Fruit fly (Drosophila melanogaster) whole organism, embryonic: ENCODE results near the gene mthl11.

Experiments
- B-H1 ChIP-seq: fragments of 200-800 bp; sonication (Bioruptor generic); IDR thresholded peaks from 3 replicates; pipeline ENCODE4 v1.3.6; 2022; ENCODE audit warnings: missing biosample characterization, missing genetic modification characterization
- CG1024 ChIP-seq: fragments of 200-800 bp; sonication (Bioruptor generic); IDR thresholded peaks from 2 replicates; pipeline ENCODE4 v1.3.6; 2022; ENCODE audit warnings: missing biosample characterization, missing genetic modification characterization
- CG11560 ChIP-seq: fragments of 200-800 bp; sonication (Bioruptor generic); IDR thresholded peaks from 3 replicates; pipeline ENCODE4 v1.3.6; 2022; ENCODE audit warnings: missing biosample characterization, missing genetic modification characterization
- CG11723 ChIP-seq: fragments of 200-800 bp; sonication (Bioruptor generic); optimal IDR thresholded peaks from 2 replicates; lab custom pipeline; 2017; ENCODE audit warnings: missing biosample characterization, mild to moderate bottlenecking, missing genetic modification characterization
- CG12299 ChIP-seq: fragments of 200-800 bp; sonication (Bioruptor generic); optimal IDR thresholded peaks from 2 replicates; lab custom pipeline; 2018; ENCODE audit warnings: missing biosample characterization, mild to moderate bottlenecking, missing genetic modification characterization
- CG1233 ChIP-seq: fragments of 200-800 bp; sonication (Bioruptor generic); optimal IDR thresholded peaks from 4 replicates; lab custom pipeline; 2018; ENCODE audit warnings: missing biosample characterization, mild to moderate bottlenecking, missing genetic modification characterization
- CG12659 ChIP-seq: fragments of 200-800 bp; sonication (Bioruptor generic); optimal IDR thresholded peaks from 3 replicates; lab custom pipeline; 2017; ENCODE audit warnings: mild to moderate bottlenecking, missing biosample characterization, missing genetic modification reagents, missing genetic modification characterization
- CG13775 ChIP-seq: fragments of 200-800 bp; sonication (Bioruptor generic); optimal IDR thresholded peaks from 3 replicates; lab custom pipeline; 2017; ENCODE audit warnings: missing biosample characterization, mild to moderate bottlenecking, missing genetic modification characterization
- CG14667 ChIP-seq: fragments of 200-800 bp; sonication (Bioruptor generic); IDR thresholded peaks from 2 replicates; pipeline ENCODE4 v1.3.6; 2022; ENCODE audit warnings: missing biosample characterization, missing genetic modification characterization
- CG14710 ChIP-seq: fragments of 200-800 bp; sonication (Bioruptor generic); optimal IDR thresholded peaks from 3 replicates; lab custom pipeline; 2019; ENCODE audit warnings: missing biosample characterization, mild to moderate bottlenecking, missing genetic modification characterization, moderate library complexity
- CG1602 ChIP-seq: fragments of 200-800 bp; sonication (Bioruptor generic); optimal IDR thresholded peaks from 3 replicates; lab custom pipeline; 2016; ENCODE audit warnings: missing biosample characterization, missing genetic modification characterization
- CG18011 ChIP-seq: fragments of 200-800 bp; sonication (Bioruptor generic); optimal IDR thresholded peaks from 2 replicates; lab custom pipeline; 2017; ENCODE audit warnings: missing biosample characterization, missing genetic modification characterization, mild to moderate bottlenecking, moderate library complexity, missing genotype
- CG2875 ChIP-seq: fragments of 200-800 bp; sonication (Bioruptor generic); optimal IDR thresholded peaks from 2 replicates; lab custom pipeline; 2017; ENCODE audit warnings: missing biosample characterization, mild to moderate bottlenecking, missing genetic modification characterization, missing genetic modification reagents
- CG30431 ChIP-seq: fragments of 200-800 bp; sonication (Bioruptor generic); optimal IDR thresholded peaks from 2 replicates; lab custom pipeline; 2017; ENCODE audit warnings: missing biosample characterization, missing genetic modification characterization
- CG4854 ChIP-seq: fragments of 200-800 bp; sonication (Bioruptor generic); optimal IDR thresholded peaks from 2 replicates; lab custom pipeline; 2016; ENCODE audit warnings: missing biosample characterization, missing genetic modification characterization, inconsistent platforms
- CG6683 ChIP-seq: fragments of 200-800 bp; sonication (Bioruptor generic); optimal IDR thresholded peaks from 2 replicates; lab custom pipeline; 2017; ENCODE audit warnings: missing biosample characterization, mild to moderate bottlenecking, missing genetic modification characterization, missing genetic modification reagents
- CG8089 ChIP-seq: fragments of 200-800 bp; sonication (Bioruptor generic); optimal IDR thresholded peaks from 3 replicates; lab custom pipeline; 2016; ENCODE audit warnings: missing biosample characterization, missing genetic modification characterization
- CG8478 ChIP-seq: fragments of >200 bp; optimal IDR thresholded peaks from 2 replicates; lab custom pipeline; 2018
- CG9932 ChIP-seq: fragments of 200-800 bp; sonication (Bioruptor generic); IDR thresholded peaks from 2 replicates; pipeline ENCODE4 v1.3.6; 2022; ENCODE audit warnings: missing biosample characterization, missing genetic modification characterization
- Dbx ChIP-seq: fragments of 200-800 bp; sonication (Bioruptor generic); IDR thresholded peaks from 3 replicates; pipeline ENCODE4 v1.3.6; 2022; ENCODE audit warnings: missing biosample characterization, missing genetic modification characterization
- Deaf1 ChIP-seq: fragments of 200-800 bp; optimal IDR thresholded peaks from 3 replicates; lab custom pipeline; 2019; ENCODE audit warnings: missing biosample characterization, mild to moderate bottlenecking, missing genetic modification characterization, moderate library complexity
- Fer1 ChIP-seq: fragments of 200-800 bp; sonication (Bioruptor generic); optimal IDR thresholded peaks from 2 replicates; lab custom pipeline; 2017; ENCODE audit warnings: missing biosample characterization, mild to moderate bottlenecking, missing genetic modification characterization
- Hr39 ChIP-seq: fragments of >200 bp; optimal IDR thresholded peaks from 2 replicates; lab custom pipeline; 2017
- Lhr ChIP-seq: fragments of 200-800 bp; sonication (Bioruptor generic); optimal IDR thresholded peaks from 3 replicates; lab custom pipeline; 2017; ENCODE audit warnings: mild to moderate bottlenecking, missing biosample characterization, missing genetic modification reagents, missing genetic modification characterization
- MESR4 ChIP-seq: fragments of 200-800 bp; sonication (Bioruptor generic); optimal IDR thresholded peaks from 2 replicates; lab custom pipeline; 2018; ENCODE audit warnings: missing biosample characterization, mild to moderate bottlenecking, missing genetic modification characterization, moderate library complexity
- NFAT ChIP-seq: fragments of 200-800 bp; sonication (Bioruptor generic); IDR thresholded peaks from 2 replicates; pipeline ENCODE4 v1.3.6; 2022; ENCODE audit warnings: missing biosample characterization, missing genetic modification characterization
- Nf-YC ChIP-seq: fragments of 200-800 bp; optimal IDR thresholded peaks from 3 replicates; lab custom pipeline; 2019; ENCODE audit warnings: missing biosample characterization, mild to moderate bottlenecking, missing genetic modification characterization, moderate library complexity
- Oaz ChIP-seq: fragments of 200-800 bp; sonication (Bioruptor generic); IDR thresholded peaks from 2 replicates; pipeline ENCODE4 v1.3.6; 2022; ENCODE audit warnings: missing biosample characterization, missing genetic modification characterization
- Opbp ChIP-seq: fragments of 200-800 bp; sonication (Bioruptor generic); IDR thresholded peaks from 3 replicates; pipeline ENCODE4 v1.3.6; 2022; ENCODE audit warnings: missing biosample characterization, missing genetic modification characterization; ENCODE audit not compliant: partially characterized antibody
- Optix ChIP-seq: fragments of 200-800 bp; sonication (Bioruptor generic); IDR thresholded peaks from 3 replicates; pipeline ENCODE4 v1.3.6; 2022; ENCODE audit warnings: missing biosample characterization, missing genetic modification characterization
- Usf ChIP-seq: fragments of 200-800 bp; sonication (Bioruptor generic); optimal IDR thresholded peaks from 2 replicates; lab custom pipeline; 2017; ENCODE audit warnings: missing genotype, missing biosample characterization, missing genetic modification characterization
- aop ChIP-seq: fragments of 200-800 bp; sonication (Bioruptor generic); IDR thresholded peaks from 2 replicates; pipeline ENCODE4 v1.3.6; 2022; ENCODE audit warnings: missing biosample characterization, missing genetic modification characterization
- ase ChIP-seq: fragments of 200-800 bp; sonication (Bioruptor generic); IDR thresholded peaks from 3 replicates; pipeline ENCODE4 v1.3.6; 2022; ENCODE audit warnings: missing biosample characterization, missing genetic modification characterization
- ash1 ChIP-seq: fragments of 200-800 bp; sonication (Bioruptor generic); optimal IDR thresholded peaks from 2 replicates; lab custom pipeline; 2018; ENCODE audit warnings: missing biosample characterization, mild to moderate bottlenecking, missing genetic modification characterization
- az2 ChIP-seq: fragments of 200-800 bp; sonication (Bioruptor generic); optimal IDR thresholded peaks from 3 replicates; lab custom pipeline; 2016; ENCODE audit warnings: missing biosample characterization, missing genetic modification characterization
- corto ChIP-seq: fragments of 200-800 bp; sonication (Bioruptor generic); optimal IDR thresholded peaks from 2 replicates; lab custom pipeline; 2016; ENCODE audit warnings: missing biosample characterization, mild to moderate bottlenecking, missing genetic modification characterization, moderate library complexity
- dmrt99B ChIP-seq: fragments of 200-800 bp; sonication (Bioruptor generic); optimal IDR thresholded peaks from 2 replicates; lab custom pipeline; 2018; ENCODE audit warnings: missing biosample characterization, mild to moderate bottlenecking, missing genetic modification characterization, moderate library complexity
- dysf ChIP-seq: fragments of 200-800 bp; sonication (Bioruptor generic); IDR thresholded peaks from 3 replicates; pipeline ENCODE4 v1.3.6; 2022; ENCODE audit warnings: missing biosample characterization, missing genetic modification characterization
- gcm ChIP-seq: fragments of 200-800 bp; sonication (Bioruptor generic); optimal IDR thresholded peaks from 2 replicates; lab custom pipeline; 2019; ENCODE audit warnings: missing biosample characterization, mild to moderate bottlenecking, missing genetic modification characterization, moderate library complexity
- hkb ChIP-seq, 2 experiments: fragments of 200-800 bp in 1 of 2; fragments of >200 bp in 1 of 2; sonication (Bioruptor generic) in 1 of 2; IDR thresholded peaks in 1 of 2; optimal IDR thresholded peaks in 1 of 2; 2 replicates each; pipeline versions ENCODE4 v1.3.6 to Lab custom; 2017 to 2022; ENCODE audit warnings: missing biosample characterization in 1 of 2, missing genetic modification characterization in 1 of 2
- luna ChIP-seq: fragments of 200-800 bp; sonication (Bioruptor generic); optimal IDR thresholded peaks from 2 replicates; lab custom pipeline; 2016; ENCODE audit warnings: missing biosample characterization, missing genetic modification characterization
- mirr ChIP-seq: fragments of 200-800 bp; sonication (Bioruptor generic); optimal IDR thresholded peaks from 3 replicates; lab custom pipeline; 2018; ENCODE audit warnings: missing biosample characterization, mild to moderate bottlenecking, missing genetic modification characterization
- peb ChIP-seq: fragments of 200-800 bp; sonication (Bioruptor generic); IDR thresholded peaks from 2 replicates; pipeline ENCODE4 v1.3.6; 2022; ENCODE audit warnings: missing biosample characterization, missing genetic modification characterization
- rib ChIP-seq: fragments of 200-800 bp; sonication (Bioruptor generic); IDR thresholded peaks from 2 replicates; pipeline ENCODE4 v1.3.6; 2022; ENCODE audit warnings: missing biosample characterization, missing genetic modification characterization
- sens-2 ChIP-seq: fragments of 200-800 bp; sonication (Bioruptor generic); IDR thresholded peaks from 2 replicates; pipeline ENCODE4 v1.3.6; 2022; ENCODE audit warnings: missing biosample characterization, missing genetic modification characterization
- sisA ChIP-seq: fragments of 200-800 bp; sonication (Bioruptor generic); IDR thresholded peaks from 2 replicates; pipeline ENCODE4 v1.3.6; 2022; ENCODE audit warnings: missing biosample characterization, missing genetic modification characterization
- so ChIP-seq: fragments of 200-800 bp; sonication (Bioruptor generic); IDR thresholded peaks from 3 replicates; pipeline ENCODE4 v1.3.6; 2022; ENCODE audit warnings: missing biosample characterization, missing genetic modification characterization
- sob ChIP-seq: fragments of 200-800 bp; sonication (Bioruptor generic); IDR thresholded peaks from 2 replicates; pipeline ENCODE4 v1.3.6; 2022; ENCODE audit warnings: missing biosample characterization, missing genetic modification characterization
- ssp ChIP-seq: fragments of 200-800 bp; sonication (Bioruptor generic); IDR thresholded peaks from 2 replicates; pipeline ENCODE4 v1.3.6; 2022; ENCODE audit warnings: missing biosample characterization, missing genetic modification characterization
- tna ChIP-seq: fragments of 200-800 bp; sonication (Bioruptor generic); IDR thresholded peaks from 2 replicates; pipeline ENCODE4 v1.3.6; 2022; ENCODE audit warnings: missing biosample characterization, missing genetic modification characterization; ENCODE audit not compliant: partially characterized antibody
- vnd ChIP-seq: fragments of 200-800 bp; sonication (Bioruptor generic); IDR thresholded peaks from 3 replicates; pipeline ENCODE4 v1.3.6; 2022; ENCODE audit warnings: missing biosample characterization, missing genetic modification characterization; ENCODE audit not compliant: partially characterized antibody

Gene mthl11

DNA sequence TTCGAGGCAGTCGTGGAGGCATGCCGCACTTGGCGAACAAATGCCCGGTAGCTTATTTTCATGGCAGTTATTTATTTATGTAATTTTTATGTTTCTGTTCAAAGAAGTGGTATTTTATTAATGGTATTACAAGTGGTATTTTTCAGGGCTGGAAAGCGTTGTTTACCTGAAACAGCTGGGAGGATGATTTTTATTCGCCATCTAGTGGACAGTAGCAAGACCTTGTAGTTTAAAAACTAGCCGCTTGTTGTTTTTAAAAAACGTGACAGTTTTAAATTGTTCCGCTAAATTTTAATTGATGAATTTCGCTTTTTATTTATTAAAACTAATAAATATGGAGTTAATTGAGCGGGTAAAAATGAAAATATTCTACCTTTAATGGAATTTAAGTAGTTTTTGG, 15.1 kb downstream of the mthl11 start, which contains the start of gene CG6345 (continued):
- peak; percentile 59 for TF ChIP-seq sisA (GFP tag; lab: Robert Waterston, UW)
- peak; percentile 45; the same call in 1 of the 2 replicates for TF ChIP-seq peb (GFP tag; lab: Robert Waterston, UW)
- TF ChIP-seq tna (GFP tag; lab: Robert Waterston, UW): no peak
- TF ChIP-seq so (GFP tag; lab: Robert Waterston, UW): 0 out of 3 replicates have a peak, but pooled peaks have one; percentile 33
- no peak for TF ChIP-seq rib (GFP tag; lab: Robert Waterston, UW)
- TF ChIP-seq gcm: peak; percentile 73
- TF ChIP-seq Fer1 (GFP tag; lab: Kevin White, UChicago): peak; percentile 93
- peak; percentile 83 for TF ChIP-seq sens-2
- no peak for TF ChIP-seq luna
- peak; percentile 82 for TF ChIP-seq CG8089 (GFP tag; lab: Kevin White, UChicago)
- no peak for TF ChIP-seq hkb (optimal IDR thresholded peaks at IDR 0.05; lab: Kevin White, UChicago)
- TF ChIP-seq hkb (GFP tag; IDR thresholded peaks at IDR 0.05; lab: Robert Waterston, UW): peak; percentile 71
- TF ChIP-seq dmrt99B (tag; lab: Kevin White, UChicago): peak; percentile 79
- TF ChIP-seq CG12299 (tag; lab: Kevin White, UChicago): peak; percentile 68
- peak; percentile 71 for TF ChIP-seq CG11723
- peak; percentile 78 for TF ChIP-seq B-H1 (GFP tag; lab: Robert Waterston, UW)
- TF ChIP-seq CG4854 (GFP tag; lab: Kevin White, UChicago): peak; percentile 89
- peak; percentile 82 for TF ChIP-seq NFAT (GFP tag; lab: Robert Waterston, UW)
- TF ChIP-seq CG2875 (GFP tag; lab: Kevin White, UChicago): peak; percentile 89
- peak; percentile 73 for TF ChIP-seq CG30431 (GFP tag; lab: Kevin White, UChicago)
- TF ChIP-seq CG14710 (tag; lab: Kevin White, UChicago): peak; percentile 87
- TF ChIP-seq Nf-YC (tag; lab: Kevin White, UChicago): peak; percentile 81
- TF ChIP-seq Oaz (GFP tag; lab: Robert Waterston, UW): 0 out of 2 replicates have a peak, but pooled peaks have one; percentile 31
- peak; percentile 92 for TF ChIP-seq mirr
- no peak for TF ChIP-seq vnd (GFP tag; lab: Robert Waterston, UW)
- TF ChIP-seq CG14667: peak; percentile 49; the same call in 1 of the 2 replicates
- peak; percentile 91 for TF ChIP-seq az2
- peak; percentile 80; the same call in 2 of the 3 replicates for TF ChIP-seq ase (GFP tag; lab: Robert Waterston, UW)
- peak; percentile 85 for TF ChIP-seq CG12659 (GFP tag; lab: Kevin White, UChicago)
- 0 out of 2 replicates have a peak, but pooled peaks have one; percentile 36 for TF ChIP-seq aop (GFP tag; lab: Robert Waterston, UW)
- peak; percentile 92 for TF ChIP-seq CG1233 (GFP tag; lab: Kevin White, UChicago)
- no peak for TF ChIP-seq CG8478 (lab: Kevin White, UChicago)
- peak; percentile 66 for TF ChIP-seq CG1024
- TF ChIP-seq sob: peak; percentile 83
- TF ChIP-seq Usf: no peak
- TF ChIP-seq ash1 (GFP tag; lab: Kevin White, UChicago): peak; percentile 46
- TF ChIP-seq Deaf1 (tag; lab: Kevin White, UChicago): peak; percentile 38
- no peak for TF ChIP-seq ssp (GFP tag; lab: Robert Waterston, UW)
- TF ChIP-seq CG1602 (GFP tag; lab: Kevin White, UChicago): peak; percentile 73
- peak; percentile 37; the same call in 1 of the 3 replicates for TF ChIP-seq Opbp (GFP tag; lab: Robert Waterston, UW)
- TF ChIP-seq corto (GFP tag; lab: Kevin White, UChicago): no peak
- TF ChIP-seq Hr39 (lab: Kevin White, UChicago): no peak
- TF ChIP-seq CG13775 (GFP tag; lab: Kevin White, UChicago): peak; percentile 85
- peak; percentile 56 for TF ChIP-seq CG18011 (GFP tag; lab: Kevin White, UChicago)
- TF ChIP-seq CG9932 (GFP tag; lab: Robert Waterston, UW): peak; percentile 69
- TF ChIP-seq MESR4 (GFP tag; lab: Kevin White, UChicago): peak; percentile 68
- TF ChIP-seq CG6683: peak; percentile 81
- TF ChIP-seq Optix: peak; percentile 72; the same call in 2 of the 3 replicates
- TF ChIP-seq dysf: peak; percentile 83
- TF ChIP-seq Lhr (GFP tag; lab: Kevin White, UChicago): peak; percentile 86
- no peak for TF ChIP-seq CG11560 (tag; lab: Robert Waterston, UW)
- TF ChIP-seq Dbx (GFP tag; lab: Robert Waterston, UW): peak; percentile 88
